Fruit fly (Drosophila melanogaster) whole organism: ENCODE results near the gene Duox.

Source experiments
- CG8478 ChIP-seq: fragments of >200 bp; optimal IDR thresholded peaks from 2 replicates; lab custom pipeline; 2018; ENCODE audit warnings: inconsistent platforms
- Dll ChIP-seq: fragments of >200 bp; optimal IDR thresholded peaks from 2 replicates; lab custom pipeline; 2017
- EcR ChIP-seq, 2 experiments: fragments of >200 bp; optimal IDR thresholded peaks; 2 replicates each; lab custom pipeline; 2017; ENCODE audit warnings: missing biosample characterization in 2 of 2, missing genetic modification characterization in 2 of 2, missing genetic modification reagents in 2 of 2
- psq ChIP-seq: fragments of >200 bp; optimal IDR thresholded peaks from 2 replicates; lab custom pipeline; 2017
- usp ChIP-seq: fragments of >200 bp; optimal IDR thresholded peaks from 2 replicates; lab custom pipeline; 2017; ENCODE audit warnings: missing biosample characterization, missing genetic modification characterization, mixed read lengths

- TF ChIP-seq CG8478 (no peak), usp (GFP tag; lab: Kevin White, UChicago) (no peak), EcR (GFP tag; optimal IDR thresholded peaks at IDR 0.05; lab: Kevin White, UChicago) (no peak), psq (lab: Kevin White, UChicago) (no peak), Dll (lab: Kevin White, UChicago) (no peak)
Observed at dm6 chr2L:2878188-2878587, 48.1 kb upstream of the Duox start, which contains the start of the genes Prx6a and Sbat.
